Worm (Caenorhabditis elegans) whole organism, L2 larva: ENCODE results near the gene oig-5.
A peak's percentile ranks its signal among the peaks of the same experiment; 100 is the strongest.

Experiments used
- C34F6.9 ChIP-seq: fragments of 150-350 bp; optimal IDR thresholded peaks from 2 replicates; lab custom pipeline; 2014; ENCODE audit warnings: missing biosample characterization, missing genetic modification characterization
- F13H6.1 ChIP-seq: sonication (generic microtip); optimal IDR thresholded peaks from 2 replicates; lab custom pipeline; 2016; ENCODE audit warnings: missing genetic modification characterization, missing compliant biosample characterization
- R02D3.7 ChIP-seq: fragments of 150-350 bp; optimal IDR thresholded peaks from 2 replicates; lab custom pipeline; 2014; ENCODE audit warnings: missing biosample characterization, missing genetic modification characterization
- Y55F3AM.14 ChIP-seq: fragments of 200-800 bp; sonication (Bioruptor generic); optimal IDR thresholded peaks from 2 replicates; lab custom pipeline; 2018; ENCODE audit warnings: mild to moderate bottlenecking, missing genetic modification characterization, missing compliant biosample characterization
- ZK546.5 ChIP-seq: sonication (generic microtip); optimal IDR thresholded peaks from 2 replicates; lab custom pipeline; 2017; ENCODE audit warnings: missing biosample characterization, missing genetic modification characterization
- alr-1 ChIP-seq: fragments of 150-350 bp; optimal IDR thresholded peaks from 2 replicates; lab custom pipeline; 2014; ENCODE audit warnings: missing biosample characterization, missing genetic modification characterization
- aly-2 ChIP-seq: fragments of 150-350 bp; optimal IDR thresholded peaks from 2 replicates; lab custom pipeline; 2014; ENCODE audit warnings: missing biosample characterization, missing genetic modification characterization
- ama-1 ChIP-seq: fragments of 150-350 bp; optimal IDR thresholded peaks from 2 replicates; lab custom pipeline; 2018; ENCODE audit warnings: inconsistent platforms
- ceh-16 ChIP-seq: fragments of 150-350 bp; optimal IDR thresholded peaks from 2 replicates; lab custom pipeline; 2014; ENCODE audit warnings: missing biosample characterization, missing genetic modification characterization
- ceh-82 ChIP-seq: fragments of 150-350 bp; optimal IDR thresholded peaks from 2 replicates; lab custom pipeline; 2014; ENCODE audit warnings: missing biosample characterization, missing genetic modification characterization
- crh-2 ChIP-seq: sonication (generic microtip); optimal IDR thresholded peaks from 2 replicates; lab custom pipeline; 2017; ENCODE audit warnings: missing biosample characterization, missing genetic modification characterization
- dmd-4 ChIP-seq: sonication (generic microtip); optimal IDR thresholded peaks from 2 replicates; lab custom pipeline; 2017; ENCODE audit warnings: missing biosample characterization, missing genetic modification characterization
- egl-27 ChIP-seq: sonication (generic microtip); optimal IDR thresholded peaks from 3 replicates; lab custom pipeline; 2017; ENCODE audit warnings: missing biosample characterization, missing genetic modification reagents, missing genetic modification characterization
- elt-1 ChIP-seq: fragments of 150-350 bp; optimal IDR thresholded peaks from 2 replicates; lab custom pipeline; 2014; ENCODE audit warnings: missing biosample characterization, missing genetic modification characterization
- fos-1 ChIP-seq: fragments of 150-350 bp; optimal IDR thresholded peaks from 2 replicates; lab custom pipeline; 2014; ENCODE audit warnings: missing biosample characterization, missing genetic modification characterization
- gmeb-1 ChIP-seq: fragments of 150-350 bp; optimal IDR thresholded peaks from 2 replicates; lab custom pipeline; 2014; ENCODE audit warnings: missing biosample characterization, missing genetic modification characterization
- lin-11 ChIP-seq: fragments of 150-350 bp; sonication (generic microtip); optimal IDR thresholded peaks from 2 replicates; lab custom pipeline; 2014; ENCODE audit warnings: missing biosample characterization, missing genetic modification characterization, inconsistent platforms, mixed read lengths
- lin-13 ChIP-seq: fragments of 150-350 bp; optimal IDR thresholded peaks from 2 replicates; lab custom pipeline; 2014; ENCODE audit warnings: missing biosample characterization, missing genetic modification reagents, missing genetic modification characterization
- lin-39 ChIP-seq: fragments of 150-350 bp; optimal IDR thresholded peaks from 2 replicates; lab custom pipeline; 2014; ENCODE audit warnings: missing biosample characterization, missing genetic modification reagents, missing genetic modification characterization
- lsy-2 ChIP-seq, 2 experiments: fragments of 150-350 bp in 1 of 2; sonication (generic microtip) in 1 of 2; optimal IDR thresholded peaks; 2 replicates each; lab custom pipeline; 2014 to 2017; ENCODE audit warnings: missing biosample characterization in 2 of 2, missing genetic modification characterization in 2 of 2
- mab-5 ChIP-seq: fragments of 150-350 bp; optimal IDR thresholded peaks from 2 replicates; lab custom pipeline; 2014; ENCODE audit warnings: missing biosample characterization, missing genetic modification characterization
- mbf-1 ChIP-seq: sonication (generic microtip); optimal IDR thresholded peaks from 2 replicates; lab custom pipeline; 2017; ENCODE audit warnings: missing biosample characterization, missing genetic modification characterization
- mdl-1 ChIP-seq, 2 experiments: fragments of 150-350 bp in 1 of 2; sonication (generic microtip) in 1 of 2; optimal IDR thresholded peaks; 2 replicates each; lab custom pipeline; 2017; ENCODE audit warnings: missing biosample characterization in 2 of 2, missing genetic modification characterization in 2 of 2
- nhr-10 ChIP-seq: sonication (generic microtip); optimal IDR thresholded peaks from 2 replicates; lab custom pipeline; 2017; ENCODE audit warnings: missing biosample characterization, missing genetic modification characterization
- nhr-11 ChIP-seq: fragments of 150-350 bp; optimal IDR thresholded peaks from 2 replicates; lab custom pipeline; 2014; ENCODE audit warnings: missing biosample characterization, missing genetic modification characterization
- nhr-12 ChIP-seq: fragments of 150-350 bp; optimal IDR thresholded peaks from 2 replicates; lab custom pipeline; 2014; ENCODE audit warnings: missing biosample characterization, missing genetic modification characterization
- nhr-129 ChIP-seq: fragments of 150-350 bp; optimal IDR thresholded peaks from 2 replicates; lab custom pipeline; 2014; ENCODE audit warnings: missing biosample characterization, missing genetic modification characterization
- nhr-21 ChIP-seq: fragments of 150-350 bp; optimal IDR thresholded peaks from 2 replicates; lab custom pipeline; 2014; ENCODE audit warnings: missing biosample characterization, missing genetic modification characterization
- nhr-23 ChIP-seq: fragments of 150-350 bp; optimal IDR thresholded peaks from 2 replicates; lab custom pipeline; 2014; ENCODE audit warnings: missing biosample characterization, missing genetic modification reagents, missing genetic modification characterization
- nhr-25 ChIP-seq: fragments of 150-350 bp; sonication (generic microtip); optimal IDR thresholded peaks from 3 replicates; lab custom pipeline; 2014; ENCODE audit warnings: missing biosample characterization, missing genetic modification characterization
- nhr-6 ChIP-seq: fragments of 150-350 bp; optimal IDR thresholded peaks from 2 replicates; lab custom pipeline; 2014; ENCODE audit warnings: missing biosample characterization, missing genetic modification characterization
- nhr-77 ChIP-seq: fragments of 150-350 bp; optimal IDR thresholded peaks from 2 replicates; lab custom pipeline; 2014; ENCODE audit warnings: missing biosample characterization, missing genetic modification characterization
- peb-1 ChIP-seq: fragments of 150-350 bp; optimal IDR thresholded peaks from 2 replicates; lab custom pipeline; 2014; ENCODE audit warnings: missing biosample characterization, missing genetic modification characterization
- sem-4 ChIP-seq: fragments of 150-350 bp; optimal IDR thresholded peaks from 2 replicates; lab custom pipeline; 2014; ENCODE audit warnings: missing biosample characterization, missing genetic modification reagents, missing genetic modification characterization
- sma-3 ChIP-seq: sonication (generic microtip); optimal IDR thresholded peaks from 2 replicates; lab custom pipeline; 2016; ENCODE audit warnings: missing genetic modification reagents, missing genetic modification characterization, missing compliant biosample characterization
- sma-9 ChIP-seq, 2 experiments: fragments of 150-350 bp in 1 of 2; sonication (generic microtip) in 1 of 2; optimal IDR thresholded peaks; 2 replicates each; lab custom pipeline; 2014 to 2016; ENCODE audit warnings: missing genetic modification characterization in 2 of 2, mild to moderate bottlenecking in 1 of 2, missing biosample characterization in 1 of 2, missing compliant biosample characterization in 1 of 2, missing genetic modification reagents in 1 of 2, moderate library complexity in 1 of 2
- snpc-4 ChIP-seq: fragments of 150-350 bp; optimal IDR thresholded peaks from 2 replicates; lab custom pipeline; 2014; ENCODE audit warnings: missing biosample characterization, missing genetic modification characterization
- unc-39 ChIP-seq: fragments of 150-350 bp; optimal IDR thresholded peaks from 2 replicates; lab custom pipeline; 2014; ENCODE audit warnings: missing biosample characterization, missing genetic modification characterization
- unc-55 ChIP-seq: fragments of 150-350 bp; sonication (generic microtip); optimal IDR thresholded peaks from 3 replicates; lab custom pipeline; 2014; ENCODE audit warnings: missing biosample characterization, missing genetic modification reagents, missing genetic modification characterization
- unc-62 ChIP-seq: fragments of 150-350 bp; optimal IDR thresholded peaks from 2 replicates; lab custom pipeline; 2014; ENCODE audit warnings: missing biosample characterization, missing genetic modification reagents, missing genetic modification characterization
- ztf-1 ChIP-seq: fragments of 200-800 bp; sonication (Bioruptor generic); conservative IDR thresholded peaks from 2 replicates; pipeline ENCODE4 v1.3.6; 2022; ENCODE audit warnings: missing genetic modification characterization, missing compliant biosample characterization
- ztf-11 ChIP-seq: sonication (generic microtip); optimal IDR thresholded peaks from 2 replicates; lab custom pipeline; 2017; ENCODE audit warnings: missing biosample characterization, missing genetic modification characterization
- ztf-4 ChIP-seq: fragments of 150-350 bp; optimal IDR thresholded peaks from 2 replicates; lab custom pipeline; 2014; ENCODE audit warnings: missing biosample characterization, missing genetic modification characterization

oig-5 gene

ce11 chrIV:14802316-14802715 lies 4.7 kb upstream of the oig-5 start, which contains the start of gene Y57G11C.1142:
Gene Y57G11C.1142 (plus strand): TSS chrIV:14802616.
- TF ChIP-seq lin-39 (tag; lab: Kevin White, UChicago) = no peak
- no peak for TF ChIP-seq R02D3.7
- TF ChIP-seq nhr-11 (tag; lab: Kevin White, UChicago) = no peak
- TF ChIP-seq ztf-11 (tag; lab: Kevin White, UChicago) = no peak
- no peak for TF ChIP-seq lin-13 (GFP tag; lab: Kevin White, UChicago)
- no peak for TF ChIP-seq ztf-1
- TF ChIP-seq elt-1 (tag; lab: Kevin White, UChicago) = no peak

ce11 chrIV:14816288-14816687 lies 9.3 kb downstream of the oig-5 start, which contains the start of gene Y57G11C.46:
Gene Y57G11C.46 (minus strand): TSS chrIV:14816388.
- TF ChIP-seq peb-1 (no peak), unc-62 (no peak), fos-1 (no peak), unc-55 (GFP tag; lab: Kevin White, UChicago) (no peak), dmd-4 (tag; lab: Kevin White, UChicago) (no peak), ztf-1 (no peak), aly-2 (tag; lab: Kevin White, UChicago) (no peak), nhr-25 (tag; lab: Kevin White, UChicago) (no peak), unc-39 (no peak), nhr-11 (tag; lab: Kevin White, UChicago) (no peak)

- TF ChIP-seq lsy-2 (tag; optimal IDR thresholded peaks at IDR 0.05; lab: Kevin White, UChicago) = peak in 1 of 2 experiments; percentile 48
- TF ChIP-seq lin-13 (GFP tag; lab: Kevin White, UChicago) = peak; percentile 26
- peak; percentile 13 for TF ChIP-seq crh-2 (tag; lab: Kevin White, UChicago)
- TF ChIP-seq ama-1 (lab: Kevin White, UChicago) = peak; percentile 11
- peak; percentile 53 for TF ChIP-seq nhr-21
- no peak for TF ChIP-seq nhr-6 (tag; lab: Kevin White, UChicago)
- no peak for TF ChIP-seq R02D3.7
Measured at ce11 chrIV:14822267-14822666, 15.3 kb downstream of the oig-5 start.

- TF ChIP-seq ztf-1 = 0 out of 2 replicates have a peak, but pooled peaks have one; percentile 62
- no peak for TF ChIP-seq lin-39 (tag; lab: Kevin White, UChicago)
Measured at ce11 chrIV:14824201-14824600, 17.2 kb downstream of the oig-5 start.

- TF ChIP-seq egl-27 (no peak), sem-4 (tag; lab: Kevin White, UChicago) (no peak), alr-1 (tag; lab: Kevin White, UChicago) (no peak), mab-5 (tag; lab: Kevin White, UChicago) (peak; percentile 47), nhr-23 (tag; lab: Kevin White, UChicago) (no peak), F13H6.1 (tag; lab: Kevin White, UChicago) (peak; percentile 75), sma-3 (GFP tag; lab: Kevin White, UChicago) (peak; percentile 93), ztf-1 (no peak), nhr-11 (tag; lab: Kevin White, UChicago) (no peak), ztf-11 (tag; lab: Kevin White, UChicago) (no peak), lin-39 (tag; lab: Kevin White, UChicago) (no peak), C34F6.9 (tag; lab: Kevin White, UChicago) (peak; percentile 81), ZK546.5 (tag; lab: Kevin White, UChicago) (no peak), mbf-1 (no peak), ama-1 (lab: Kevin White, UChicago) (no peak), crh-2 (tag; lab: Kevin White, UChicago) (peak; percentile 85), elt-1 (tag; lab: Kevin White, UChicago) (no peak), R02D3.7 (no peak), nhr-10 (peak; percentile 17), ceh-82 (tag; lab: Kevin White, UChicago) (no peak), lsy-2 (tag; optimal IDR thresholded peaks at IDR 0.05; lab: Kevin White, UChicago) (peak; percentile 98 to 99), dmd-4 (tag; lab: Kevin White, UChicago) (no peak), nhr-129 (tag; lab: Kevin White, UChicago) (peak; percentile 66), lin-11 (peak; percentile 62), ztf-4 (tag; lab: Kevin White, UChicago) (no peak), nhr-12 (tag; lab: Kevin White, UChicago) (no peak), peb-1 (peak; percentile 64), nhr-6 (tag; lab: Kevin White, UChicago) (no peak), Y55F3AM.14 (no peak), nhr-77 (tag; lab: Kevin White, UChicago) (no peak), unc-62 (no peak), sma-9 (GFP tag; optimal IDR thresholded peaks at IDR 0.05; lab: Kevin White, UChicago) (no peak), sma-9 (tag; optimal IDR thresholded peaks at IDR 0.05; lab: Kevin White, UChicago) (no peak), aly-2 (tag; lab: Kevin White, UChicago) (no peak), snpc-4 (tag; lab: Kevin White, UChicago) (no peak), ceh-16 (tag; lab: Kevin White, UChicago) (peak; percentile 43), gmeb-1 (tag; lab: Kevin White, UChicago) (peak; percentile 61), nhr-21 (peak; percentile 80), mdl-1 (tag; optimal IDR thresholded peaks at IDR 0.05; lab: Kevin White, UChicago) (peak in 1 of 2 experiments; percentile 71), unc-39 (no peak), fos-1 (peak; percentile 45)
Measured at ce11 chrIV:14824878-14825352, 17.9 kb downstream of the oig-5 start, which contains the start of gene sec-61.A. Gene sec-61.A (minus strand): TSS chrIV:14825264.
